Fruit fly (Drosophila melanogaster) whole organism: Measurements from ENCODE around the gene Dbp73D.

ENCODE experiments used
- psq ChIP-seq: fragments of >200 bp; optimal IDR thresholded peaks from 2 replicates; lab custom pipeline; 2017
- usp ChIP-seq: fragments of >200 bp; optimal IDR thresholded peaks from 2 replicates; lab custom pipeline; 2017; ENCODE audit warnings: missing biosample characterization, missing genetic modification characterization, mixed read lengths

- TF ChIP-seq psq = no peak
- no peak for TF ChIP-seq usp
These were observed 21.9 kb upstream of the Dbp73D start for dm6 chr3L:16752402-16753096.
